Worm (Caenorhabditis elegans) whole organism, mixed stage, embryonic: ENCODE data around the gene T19D12.2.

ENCODE experiments used
- M03D4.4 ChIP-seq: sonication (generic microtip); optimal IDR thresholded peaks from 2 replicates; lab custom pipeline; 2017; ENCODE audit warnings: mild to moderate bottlenecking, missing genetic modification characterization, missing compliant biosample characterization
- bed-3 ChIP-seq: fragments of 200-800 bp; sonication (Bioruptor generic); optimal IDR thresholded peaks from 3 replicates; lab custom pipeline; 2018; ENCODE audit warnings: mild to moderate bottlenecking, missing genetic modification characterization, moderate library complexity, missing compliant biosample characterization
- blmp-1 ChIP-seq: fragments of 150-350 bp; optimal IDR thresholded peaks from 2 replicates; lab custom pipeline; 2014; ENCODE audit warnings: missing biosample characterization, missing genetic modification characterization
- ceh-83 ChIP-seq: fragments of 200-800 bp; sonication (Bioruptor generic); optimal IDR thresholded peaks from 2 replicates; lab custom pipeline; 2018; ENCODE audit warnings: mild to moderate bottlenecking, missing genetic modification characterization, missing compliant biosample characterization
- ces-1 ChIP-seq: fragments of 150-350 bp; optimal IDR thresholded peaks from 2 replicates; lab custom pipeline; 2014; ENCODE audit warnings: missing biosample characterization, missing genetic modification reagents, missing genetic modification characterization
- cnd-1 ChIP-seq: fragments of 200-800 bp; sonication (Bioruptor generic); optimal IDR thresholded peaks from 2 replicates; lab custom pipeline; 2018; ENCODE audit warnings: mild to moderate bottlenecking, missing genetic modification characterization, missing compliant biosample characterization
- drap-1 ChIP-seq: fragments of 200-800 bp; sonication (Bioruptor generic); optimal IDR thresholded peaks from 3 replicates; lab custom pipeline; 2018; ENCODE audit warnings: mild to moderate bottlenecking, missing genetic modification characterization, missing compliant biosample characterization
- elt-1 ChIP-seq: sonication (generic microtip); optimal IDR thresholded peaks from 2 replicates; lab custom pipeline; 2017; ENCODE audit warnings: missing genetic modification characterization, mild to moderate bottlenecking, missing compliant biosample characterization, antibody characterized with exemption, moderate library complexity, borderline replicate concordance; ENCODE audit not compliant: insufficient read depth
- elt-3 ChIP-seq: fragments of 150-350 bp; optimal IDR thresholded peaks from 2 replicates; lab custom pipeline; 2014; ENCODE audit warnings: missing biosample characterization, missing genetic modification characterization
- flh-1 ChIP-seq: fragments of 200-800 bp; sonication (Bioruptor generic); optimal IDR thresholded peaks from 2 replicates; lab custom pipeline; 2018; ENCODE audit warnings: mild to moderate bottlenecking, missing genetic modification characterization, moderate library complexity, missing compliant biosample characterization
- ham-2 ChIP-seq: fragments of 200-800 bp; sonication (Bioruptor generic); optimal IDR thresholded peaks from 2 replicates; lab custom pipeline; 2018; ENCODE audit warnings: mild to moderate bottlenecking, missing genetic modification characterization, missing compliant biosample characterization
- hlh-1 ChIP-seq: fragments of 150-350 bp; optimal IDR thresholded peaks from 2 replicates; lab custom pipeline; 2014; ENCODE audit warnings: missing biosample characterization, missing genetic modification reagents, missing genetic modification characterization
- lin-13 ChIP-seq: fragments of 150-350 bp; optimal IDR thresholded peaks from 2 replicates; lab custom pipeline; 2014; ENCODE audit warnings: missing biosample characterization, missing genetic modification characterization
- lsy-2 ChIP-seq: fragments of 150-350 bp; optimal IDR thresholded peaks from 2 replicates; lab custom pipeline; 2014; ENCODE audit warnings: missing biosample characterization, missing genetic modification characterization
- mab-5 ChIP-seq: fragments of 150-350 bp; optimal IDR thresholded peaks from 2 replicates; lab custom pipeline; 2014; ENCODE audit warnings: missing biosample characterization, missing genetic modification characterization
- mep-1 ChIP-seq: fragments of 150-350 bp; optimal IDR thresholded peaks from 2 replicates; lab custom pipeline; 2017; ENCODE audit warnings: missing biosample characterization, missing genetic modification reagents, missing genetic modification characterization, inconsistent platforms
- mls-2 ChIP-seq: sonication (generic microtip); optimal IDR thresholded peaks from 2 replicates; lab custom pipeline; 2016; ENCODE audit warnings: mild to moderate bottlenecking, missing genetic modification characterization, moderate library complexity, missing compliant biosample characterization
- nhr-12 ChIP-seq: fragments of 150-350 bp; optimal IDR thresholded peaks from 2 replicates; lab custom pipeline; 2014; ENCODE audit warnings: missing biosample characterization, missing genetic modification characterization
- nhr-2 ChIP-seq: fragments of 150-350 bp; optimal IDR thresholded peaks from 2 replicates; lab custom pipeline; 2014; ENCODE audit warnings: missing biosample characterization, missing genetic modification characterization
- nhr-237 ChIP-seq: fragments of 150-350 bp; optimal IDR thresholded peaks from 2 replicates; lab custom pipeline; 2014; ENCODE audit warnings: missing biosample characterization, missing genetic modification characterization
- nhr-28 ChIP-seq: fragments of 150-350 bp; optimal IDR thresholded peaks from 2 replicates; lab custom pipeline; 2014; ENCODE audit warnings: missing biosample characterization, missing genetic modification characterization
- sem-2 ChIP-seq: fragments of 200-800 bp; sonication (Bioruptor generic); optimal IDR thresholded peaks from 2 replicates; lab custom pipeline; 2018; ENCODE audit warnings: mild to moderate bottlenecking, missing genetic modification characterization, missing compliant biosample characterization
- snpc-4 ChIP-seq: fragments of 150-350 bp; optimal IDR thresholded peaks from 2 replicates; lab custom pipeline; 2014; ENCODE audit warnings: missing biosample characterization, missing genetic modification characterization
- sptf-1 ChIP-seq: sonication (generic microtip); optimal IDR thresholded peaks from 2 replicates; lab custom pipeline; 2017; ENCODE audit warnings: mild to moderate bottlenecking, missing genetic modification characterization, moderate library complexity, missing compliant biosample characterization
- unc-120 ChIP-seq: sonication (generic microtip); optimal IDR thresholded peaks from 2 replicates; lab custom pipeline; 2017; ENCODE audit warnings: missing genetic modification characterization, missing compliant biosample characterization; ENCODE audit not compliant: poor library complexity, severe bottlenecking
- unc-39 ChIP-seq: fragments of 150-350 bp; optimal IDR thresholded peaks from 2 replicates; lab custom pipeline; 2014; ENCODE audit warnings: missing biosample characterization, missing genetic modification characterization
- unc-62 ChIP-seq: fragments of 150-350 bp; optimal IDR thresholded peaks from 2 replicates; lab custom pipeline; 2014; ENCODE audit warnings: missing biosample characterization, missing genetic modification reagents, missing genetic modification characterization
- zip-8 ChIP-seq: fragments of 150-350 bp; optimal IDR thresholded peaks from 2 replicates; lab custom pipeline; 2014; ENCODE audit warnings: missing biosample characterization, missing genetic modification characterization
- ztf-11 ChIP-seq: fragments of 150-350 bp; optimal IDR thresholded peaks from 2 replicates; lab custom pipeline; 2014; ENCODE audit warnings: missing biosample characterization, missing genetic modification characterization

T19D12.2 gene

ce11 chrII:6642651-6643167 is 18.4 kb upstream of the T19D12.2 start, which contains the start of gene T19D12.6:
Gene T19D12.6, minus strand, starts transcription at chrII:6643117.
- TF ChIP-seq nhr-12 (tag; lab: Kevin White, UChicago): no peak
- TF ChIP-seq ces-1 (GFP tag; lab: Kevin White, UChicago): peak; percentile 58

ce11 chrII:6646903-6647302 is 14.2 kb upstream of the T19D12.2 start:
- TF ChIP-seq ham-2 (no peak), zip-8 (tag; lab: Kevin White, UChicago) (no peak), unc-39 (tag; lab: Kevin White, UChicago) (no peak), unc-62 (GFP tag; lab: Kevin White, UChicago) (no peak)

ce11 chrII:6649026-6649425 is 12.1 kb upstream of the T19D12.2 start, which contains the start of gene oig-8:
Gene oig-8, minus strand, starts transcription at chrII:6649126.
- TF ChIP-seq bed-3 (GFP tag; lab: Kevin White, UChicago): no peak
- no peak for TF ChIP-seq cnd-1 (tag; lab: Kevin White, UChicago)
- no peak for TF ChIP-seq hlh-1 (tag; lab: Kevin White, UChicago)
- no peak for TF ChIP-seq unc-39 (tag; lab: Kevin White, UChicago)
- TF ChIP-seq mab-5: no peak
- no peak for TF ChIP-seq blmp-1
- TF ChIP-seq elt-3 (tag; lab: Kevin White, UChicago): no peak
- TF ChIP-seq M03D4.4 (tag; lab: Kevin White, UChicago): no peak
- no peak for TF ChIP-seq elt-1
- no peak for TF ChIP-seq lin-13
- no peak for TF ChIP-seq ceh-83 (GFP tag; lab: Kevin White, UChicago)
- TF ChIP-seq lsy-2: no peak
- TF ChIP-seq snpc-4 (tag; lab: Kevin White, UChicago): no peak

ce11 chrII:6651719-6652118 is 9.4 kb upstream of the T19D12.2 start, which contains the start of gene sra-26:
Gene sra-26, minus strand, starts transcription at chrII:6651819.
- TF ChIP-seq bed-3 (GFP tag; lab: Kevin White, UChicago) (no peak), elt-3 (tag; lab: Kevin White, UChicago) (no peak), mep-1 (tag; lab: Kevin White, UChicago) (no peak), unc-120 (tag; lab: Kevin White, UChicago) (no peak), snpc-4 (tag; lab: Kevin White, UChicago) (no peak), ceh-83 (GFP tag; lab: Kevin White, UChicago) (no peak), ham-2 (no peak), ces-1 (GFP tag; lab: Kevin White, UChicago) (no peak)

ce11 chrII:6654284-6654683 is 6.9 kb upstream of the T19D12.2 start, which contains the start of gene T19D12.9:
Gene T19D12.9, minus strand, starts transcription at chrII:6654384.
- no peak for TF ChIP-seq mls-2 (tag; lab: Kevin White, UChicago)
- no peak for TF ChIP-seq ztf-11
- TF ChIP-seq ham-2: no peak
- TF ChIP-seq blmp-1: no peak
- TF ChIP-seq nhr-2 (tag; lab: Kevin White, UChicago): no peak
- no peak for TF ChIP-seq cnd-1 (tag; lab: Kevin White, UChicago)
- TF ChIP-seq sem-2 (GFP tag; lab: Kevin White, UChicago): no peak
- no peak for TF ChIP-seq snpc-4 (tag; lab: Kevin White, UChicago)
- TF ChIP-seq sptf-1: no peak
- TF ChIP-seq zip-8 (tag; lab: Kevin White, UChicago): no peak

- TF ChIP-seq drap-1 (no peak), mab-5 (no peak), lsy-2 (no peak), mep-1 (tag; lab: Kevin White, UChicago) (no peak)
- TF ChIP-seq, all 35 proteins: peak for 0
These were observed 2.4 kb upstream of the T19D12.2 start, which contains the start of gene T19D12.10 for ce11 chrII:6658766-6659165. Gene T19D12.10, minus strand, starts transcription at chrII:6658866.

- TF ChIP-seq mab-5 (no peak), M03D4.4 (tag; lab: Kevin White, UChicago) (no peak), snpc-4 (tag; lab: Kevin White, UChicago) (no peak), drap-1 (no peak), sptf-1 (no peak), nhr-28 (no peak), nhr-237 (no peak), unc-62 (GFP tag; lab: Kevin White, UChicago) (no peak), hlh-1 (tag; lab: Kevin White, UChicago) (no peak), cnd-1 (tag; lab: Kevin White, UChicago) (no peak), mls-2 (tag; lab: Kevin White, UChicago) (no peak), elt-1 (no peak), flh-1 (GFP tag; lab: Kevin White, UChicago) (no peak), nhr-12 (tag; lab: Kevin White, UChicago) (no peak), ztf-11 (no peak), ceh-83 (GFP tag; lab: Kevin White, UChicago) (no peak), lsy-2 (no peak), elt-3 (tag; lab: Kevin White, UChicago) (no peak)
These were observed 2.7 kb downstream of the T19D12.2 start for ce11 chrII:6663799-6664198.
